Worm (Caenorhabditis elegans) whole organism, L4 larva: Measurements from ENCODE around the gene myrf-1.

Experiments used
- ama-1 ChIP-seq: fragments of 150-350 bp; optimal IDR thresholded peaks from 2 replicates; lab custom pipeline; 2014; ENCODE audit warnings: inconsistent platforms, mixed read lengths
- ceh-32 ChIP-seq: sonication (generic microtip); optimal IDR thresholded peaks from 2 replicates; lab custom pipeline; 2016; ENCODE audit warnings: mild to moderate bottlenecking, missing genetic modification characterization, missing compliant biosample characterization; ENCODE audit not compliant: poor library complexity
- cey-2 ChIP-seq: sonication (generic microtip); optimal IDR thresholded peaks from 3 replicates; lab custom pipeline; 2017; ENCODE audit warnings: missing genetic modification characterization, mild to moderate bottlenecking, missing compliant biosample characterization, antibody characterized with exemption, borderline replicate concordance; ENCODE audit not compliant: insufficient read depth
- daf-12 ChIP-seq: fragments of 150-350 bp; optimal IDR thresholded peaks from 2 replicates; lab custom pipeline; 2014; ENCODE audit warnings: missing biosample characterization, missing genetic modification reagents, missing genetic modification characterization
- mdl-1 ChIP-seq, 2 experiments: fragments of 150-350 bp in 1 of 2; sonication (generic microtip) in 1 of 2; optimal IDR thresholded peaks; 2 replicates each; lab custom pipeline; 2014 to 2017; ENCODE audit warnings: missing biosample characterization in 2 of 2, missing genetic modification characterization in 2 of 2
- nhr-102 ChIP-seq: sonication (generic microtip); optimal IDR thresholded peaks from 2 replicates; lab custom pipeline; 2016; ENCODE audit warnings: mild to moderate bottlenecking, missing genetic modification characterization, moderate library complexity, missing compliant biosample characterization
- nhr-6 ChIP-seq: fragments of 150-350 bp; optimal IDR thresholded peaks from 2 replicates; lab custom pipeline; 2014; ENCODE audit warnings: missing biosample characterization, missing genetic modification characterization
- rbr-2 ChIP-seq: sonication (generic microtip); optimal IDR thresholded peaks from 2 replicates; lab custom pipeline; 2016; ENCODE audit warnings: missing genotype, missing genetic modification characterization, missing compliant biosample characterization
- tag-97 ChIP-seq: fragments of 200-800 bp; sonication (Bioruptor generic); IDR thresholded peaks from 2 replicates; pipeline ENCODE4 v1.3.6; 2022; ENCODE audit warnings: missing genetic modification characterization, missing compliant biosample characterization

DNA sequence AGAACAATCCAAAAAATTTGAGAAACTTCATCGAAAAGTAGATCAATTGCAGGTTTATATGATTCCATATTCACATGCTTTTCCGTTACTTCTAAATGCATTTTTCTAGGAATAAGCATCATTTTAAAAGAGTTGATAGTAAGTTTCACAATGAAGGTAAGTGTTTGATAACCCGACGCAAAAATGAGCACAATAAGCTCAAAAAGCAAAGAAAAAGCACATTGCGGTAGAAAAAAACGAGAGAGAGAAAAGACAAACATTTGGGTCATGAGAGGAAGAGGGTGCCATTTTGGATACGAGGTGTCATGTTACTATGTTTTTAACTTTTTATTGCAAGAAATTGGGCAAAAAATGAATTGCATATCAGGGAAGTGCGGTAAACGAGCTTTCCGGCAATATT, 22.0 kb upstream of the myrf-1 start, which contains the start of gene F59B10.6:
- TF ChIP-seq nhr-6 (tag; lab: Kevin White, UChicago) (no peak), mdl-1 (tag; optimal IDR thresholded peaks at IDR 0.05; lab: Kevin White, UChicago) (no peak), tag-97 (GFP tag; lab: Robert Waterston, UW) (no peak), rbr-2 (tag; lab: Kevin White, UChicago) (no peak), cey-2 (tag; lab: Kevin White, UChicago) (no peak), daf-12 (tag; lab: Kevin White, UChicago) (no peak), ceh-32 (tag; lab: Kevin White, UChicago) (no peak), nhr-102 (tag; lab: Kevin White, UChicago) (no peak), ama-1 (lab: Kevin White, UChicago) (no peak)
